Worm (Caenorhabditis elegans): Measurements from ENCODE around the gene R02D5.8.

The R02D5.8 gene

ce11 chrV:14505745-14506214 is 13.4 kb downstream of the R02D5.8 start (continued):
- TF ChIP-seq ZK546.5 (tag; optimal IDR thresholded peaks at IDR 0.05), result no peak
- no peak for TF ChIP-seq unc-39 (tag; optimal IDR thresholded peaks at IDR 0.05)
- TF ChIP-seq lin-13 (GFP tag; optimal IDR thresholded peaks at IDR 0.05), result no peak
- no peak for TF ChIP-seq nhr-10 (tag; optimal IDR thresholded peaks at IDR 0.05)
- TF ChIP-seq nhr-25 (tag; optimal IDR thresholded peaks at IDR 0.05), result peak; percentile 48
- TF ChIP-seq ceh-16 (tag; optimal IDR thresholded peaks at IDR 0.05), result peak; percentile 89
- no peak for TF ChIP-seq ztf-4 (tag; optimal IDR thresholded peaks at IDR 0.05)
- no peak for TF ChIP-seq mab-5 (tag; optimal IDR thresholded peaks at IDR 0.05)
- no peak for TF ChIP-seq nhr-23 (tag; optimal IDR thresholded peaks at IDR 0.05)
- TF ChIP-seq lsy-2 (tag; optimal IDR thresholded peaks at IDR 0.05), result no peak
- TF ChIP-seq nhr-11 (tag; optimal IDR thresholded peaks at IDR 0.05), result no peak
- TF ChIP-seq nhr-12 (tag; optimal IDR thresholded peaks at IDR 0.05), result no peak
- TF ChIP-seq ceh-82 (tag; optimal IDR thresholded peaks at IDR 0.05), result no peak
- TF ChIP-seq mbf-1 (tag; optimal IDR thresholded peaks at IDR 0.05), result no peak
- TF ChIP-seq unc-55 (GFP tag; optimal IDR thresholded peaks at IDR 0.05), result no peak
- TF ChIP-seq snpc-4 (tag; optimal IDR thresholded peaks at IDR 0.05), result no peak
- peak; percentile 28 for TF ChIP-seq skn-1 (tag; optimal IDR thresholded peaks at IDR 0.05)
- peak; percentile 73 for TF ChIP-seq egl-27 (tag; optimal IDR thresholded peaks at IDR 0.05)
- TF ChIP-seq zag-1 (tag; optimal IDR thresholded peaks at IDR 0.05), result no peak
- no peak for TF ChIP-seq peb-1 (tag; optimal IDR thresholded peaks at IDR 0.05)
- peak; percentile 24 for TF ChIP-seq gmeb-1 (tag; optimal IDR thresholded peaks at IDR 0.05)
- peak; percentile 33 for TF ChIP-seq blmp-1 (tag; optimal IDR thresholded peaks at IDR 0.05; ENCODE audit: insufficient read depth)

ce11 chrV:14504774-14505173 is 14.4 kb downstream of the R02D5.8 start:
- no peak for TF ChIP-seq dmd-4 (tag; optimal IDR thresholded peaks at IDR 0.05)
- TF ChIP-seq ceh-82 (tag; optimal IDR thresholded peaks at IDR 0.05), result no peak
- peak; percentile 68 for TF ChIP-seq fos-1 (tag; optimal IDR thresholded peaks at IDR 0.05)
- no peak for TF ChIP-seq skn-1 (tag; optimal IDR thresholded peaks at IDR 0.05)
- peak; percentile 41 for TF ChIP-seq ceh-16 (tag; optimal IDR thresholded peaks at IDR 0.05)

ce11 chrV:14504120-14504519 is 15.0 kb downstream of the R02D5.8 start:
- TF ChIP-seq unc-55 (GFP tag; optimal IDR thresholded peaks at IDR 0.05), result no peak
- no peak for TF ChIP-seq alr-1 (tag; optimal IDR thresholded peaks at IDR 0.05)
- TF ChIP-seq nhr-23 (tag; optimal IDR thresholded peaks at IDR 0.05), result no peak
- TF ChIP-seq fos-1 (tag; optimal IDR thresholded peaks at IDR 0.05), result peak; percentile 32

- TF ChIP-seq mdl-1 (tag; optimal IDR thresholded peaks at IDR 0.05), result no peak
- no peak for TF ChIP-seq sem-4 (tag; optimal IDR thresholded peaks at IDR 0.05)
- TF ChIP-seq F13H6.1 (tag; optimal IDR thresholded peaks at IDR 0.05), result no peak
- TF ChIP-seq ztf-1 (GFP tag; conservative IDR thresholded peaks at IDR 0.05), result no peak
- TF ChIP-seq lin-39 (tag; optimal IDR thresholded peaks at IDR 0.05), result no peak
- no peak for TF ChIP-seq zag-1 (tag; optimal IDR thresholded peaks at IDR 0.05)
- TF ChIP-seq crh-2 (tag; optimal IDR thresholded peaks at IDR 0.05), result no peak
- TF ChIP-seq unc-62 (GFP tag; optimal IDR thresholded peaks at IDR 0.05), result no peak
- no peak for TF ChIP-seq mab-5 (tag; optimal IDR thresholded peaks at IDR 0.05)
- TF ChIP-seq egl-27 (tag; optimal IDR thresholded peaks at IDR 0.05), result no peak
- TF ChIP-seq nhr-25 (tag; optimal IDR thresholded peaks at IDR 0.05), result no peak
- TF ChIP-seq elt-3 (tag; optimal IDR thresholded peaks at IDR 0.05), result no peak
- no peak for TF ChIP-seq ztf-4 (tag; optimal IDR thresholded peaks at IDR 0.05)
- no peak for TF ChIP-seq elt-1 (tag; optimal IDR thresholded peaks at IDR 0.05)
- no peak for TF ChIP-seq nhr-12 (tag; optimal IDR thresholded peaks at IDR 0.05)
- no peak for TF ChIP-seq ztf-11 (tag; optimal IDR thresholded peaks at IDR 0.05)
- TF ChIP-seq peb-1 (tag; optimal IDR thresholded peaks at IDR 0.05), result no peak
- TF ChIP-seq lin-13 (GFP tag; optimal IDR thresholded peaks at IDR 0.05), result no peak
- peak; percentile 1 for TF ChIP-seq sma-9 (GFP tag; optimal IDR thresholded peaks at IDR 0.05)
- no peak for TF ChIP-seq sma-9 (tag; optimal IDR thresholded peaks at IDR 0.05)
- TF ChIP-seq nhr-77 (tag; optimal IDR thresholded peaks at IDR 0.05), result no peak
- TF ChIP-seq alr-1 (tag; optimal IDR thresholded peaks at IDR 0.05), result no peak
- peak; percentile 92 for TF ChIP-seq fos-1 (tag; optimal IDR thresholded peaks at IDR 0.05)
- no peak for TF ChIP-seq nhr-129 (tag; optimal IDR thresholded peaks at IDR 0.05)
- TF ChIP-seq Y55F3AM.14 (GFP tag; optimal IDR thresholded peaks at IDR 0.05), result no peak
- TF ChIP-seq ceh-16 (tag; optimal IDR thresholded peaks at IDR 0.05), result no peak
- TF ChIP-seq nhr-21 (tag; optimal IDR thresholded peaks at IDR 0.05), result no peak
- no peak for TF ChIP-seq dmd-4 (tag; optimal IDR thresholded peaks at IDR 0.05)
- TF ChIP-seq aly-2 (tag; optimal IDR thresholded peaks at IDR 0.05), result no peak
- no peak for TF ChIP-seq lin-11 (tag; optimal IDR thresholded peaks at IDR 0.05)
- TF ChIP-seq sma-3 (GFP tag; optimal IDR thresholded peaks at IDR 0.05), result peak; percentile 8
- peak; percentile 47 for TF ChIP-seq skn-1 (tag; optimal IDR thresholded peaks at IDR 0.05)
Measured at ce11 chrV:14503065-14503464, 16.1 kb downstream of the R02D5.8 start.
